Worm (Caenorhabditis elegans) whole organism, L1 larva: ENCODE measurements around the gene C45G9.4.

ENCODE experiments used
- C04F5.9 ChIP-seq: sonication (generic microtip); optimal IDR thresholded peaks from 2 replicates; lab custom pipeline; 2016; ENCODE audit warnings: missing genetic modification characterization, missing compliant biosample characterization
- C34B4.2 ChIP-seq: sonication (generic microtip); optimal IDR thresholded peaks from 2 replicates; lab custom pipeline; 2017; ENCODE audit warnings: mild to moderate bottlenecking, missing genetic modification characterization, missing compliant biosample characterization
- Y116A8C.19 ChIP-seq: sonication (generic microtip); optimal IDR thresholded peaks from 2 replicates; lab custom pipeline; 2016; ENCODE audit warnings: missing compliant biosample characterization, missing genetic modification characterization, borderline replicate concordance
- aly-2 ChIP-seq: fragments of 150-350 bp; optimal IDR thresholded peaks from 2 replicates; lab custom pipeline; 2014; ENCODE audit warnings: missing biosample characterization, missing genetic modification characterization
- ceh-63 ChIP-seq: fragments of 200-800 bp; sonication (Bioruptor generic); optimal IDR thresholded peaks from 2 replicates; lab custom pipeline; 2018; ENCODE audit warnings: mild to moderate bottlenecking, missing genetic modification characterization, missing compliant biosample characterization
- ceh-8 ChIP-seq: fragments of 200-800 bp; sonication (Bioruptor generic); optimal IDR thresholded peaks from 2 replicates; lab custom pipeline; 2018; ENCODE audit warnings: mild to moderate bottlenecking, missing genetic modification characterization, moderate library complexity, missing compliant biosample characterization
- ceh-82 ChIP-seq, 3 experiments: fragments of 150-350 bp in 1 of 3; sonication (generic microtip) in 2 of 3; optimal IDR thresholded peaks; 2 replicates each; lab custom pipeline; 2014 to 2017; ENCODE audit warnings: missing biosample characterization in 3 of 3, missing genetic modification characterization in 3 of 3
- ceh-88 ChIP-seq: fragments of 200-800 bp; sonication (Bioruptor generic); IDR thresholded peaks from 2 replicates; pipeline ENCODE4 v1.3.6; 2022; ENCODE audit warnings: missing genetic modification characterization, missing compliant biosample characterization
- ceh-90 ChIP-seq: sonication (generic microtip); optimal IDR thresholded peaks from 2 replicates; lab custom pipeline; 2016; ENCODE audit warnings: missing genetic modification characterization, missing compliant biosample characterization
- ces-1 ChIP-seq: fragments of 150-350 bp; optimal IDR thresholded peaks from 2 replicates; lab custom pipeline; 2014; ENCODE audit warnings: missing biosample characterization, missing genetic modification reagents, missing genetic modification characterization
- efl-3 ChIP-seq: fragments of 200-800 bp; sonication (Bioruptor generic); optimal IDR thresholded peaks from 2 replicates; lab custom pipeline; 2018; ENCODE audit warnings: mild to moderate bottlenecking, missing genetic modification characterization, missing compliant biosample characterization
- egl-27 ChIP-seq, 2 experiments: fragments of 150-350 bp in 1 of 2; sonication (generic microtip); optimal IDR thresholded peaks; 3 replicates each; lab custom pipeline; 2017 to 2018; ENCODE audit warnings: missing biosample characterization in 2 of 2, missing genetic modification characterization in 2 of 2, missing genetic modification reagents in 2 of 2
- elt-2 ChIP-seq: sonication (generic microtip); optimal IDR thresholded peaks from 2 replicates; lab custom pipeline; 2016; ENCODE audit warnings: missing genetic modification characterization, mild to moderate bottlenecking, inconsistent platforms, missing compliant biosample characterization, missing genetic modification reagents
- ets-5 ChIP-seq: fragments of 200-800 bp; sonication (Bioruptor generic); IDR thresholded peaks from 2 replicates; pipeline ENCODE4 v1.3.6; 2022; ENCODE audit warnings: missing genetic modification characterization, missing compliant biosample characterization
- fkh-10 ChIP-seq: sonication (generic microtip); optimal IDR thresholded peaks from 2 replicates; lab custom pipeline; 2017; ENCODE audit warnings: missing biosample characterization, missing genetic modification reagents, missing genetic modification characterization
- fos-1 ChIP-seq: fragments of 150-350 bp; optimal IDR thresholded peaks from 2 replicates; lab custom pipeline; 2014; ENCODE audit warnings: missing biosample characterization, missing genetic modification characterization
- hlh-4 ChIP-seq: sonication (generic microtip); optimal IDR thresholded peaks from 2 replicates; lab custom pipeline; 2016; ENCODE audit warnings: mild to moderate bottlenecking, missing genetic modification characterization, missing compliant biosample characterization
- hpl-2 ChIP-seq: fragments of 150-350 bp; optimal IDR thresholded peaks from 2 replicates; lab custom pipeline; 2014; ENCODE audit warnings: missing biosample characterization, missing genetic modification reagents, missing genetic modification characterization
- irx-1 ChIP-seq: sonication (generic microtip); optimal IDR thresholded peaks from 2 replicates; lab custom pipeline; 2016; ENCODE audit warnings: missing genetic modification characterization, missing compliant biosample characterization
- isw-1 ChIP-seq: fragments of 200-800 bp; sonication (Bioruptor generic); IDR thresholded peaks from 2 replicates; pipeline ENCODE4 v1.3.6; 2022; ENCODE audit warnings: missing genetic modification characterization, missing compliant biosample characterization
- jun-1 ChIP-seq: fragments of 150-350 bp; optimal IDR thresholded peaks from 2 replicates; lab custom pipeline; 2014; ENCODE audit warnings: missing biosample characterization, missing genetic modification reagents, missing genetic modification characterization
- lin-14 ChIP-seq: fragments of 200-800 bp; sonication (Bioruptor generic); optimal IDR thresholded peaks from 2 replicates; lab custom pipeline; 2018; ENCODE audit warnings: mild to moderate bottlenecking, missing genetic modification characterization, moderate library complexity, missing compliant biosample characterization
- lin-15B ChIP-seq: fragments of 150-350 bp; sonication (generic microtip); optimal IDR thresholded peaks from 3 replicates; lab custom pipeline; 2014; ENCODE audit warnings: missing biosample characterization, missing genetic modification characterization
- lin-35 ChIP-seq, 2 experiments: fragments of 150-350 bp; optimal IDR thresholded peaks; 2 replicates each; lab custom pipeline; 2014; ENCODE audit warnings: missing biosample characterization in 2 of 2, missing genetic modification characterization in 2 of 2, missing genetic modification reagents in 2 of 2
- lir-3 ChIP-seq: sonication (generic microtip); optimal IDR thresholded peaks from 2 replicates; lab custom pipeline; 2016; ENCODE audit warnings: mild to moderate bottlenecking, missing genetic modification characterization, moderate library complexity, missing compliant biosample characterization; ENCODE audit not compliant: poor library complexity
- mdl-1 ChIP-seq, 2 experiments: fragments of 150-350 bp; optimal IDR thresholded peaks; 2 replicates each; lab custom pipeline; 2014 to 2017; ENCODE audit warnings: missing biosample characterization in 2 of 2, missing genetic modification characterization in 2 of 2, inconsistent platforms in 1 of 2
- mef-2 ChIP-seq: fragments of 150-350 bp; optimal IDR thresholded peaks from 2 replicates; lab custom pipeline; 2014; ENCODE audit warnings: missing biosample characterization, missing genetic modification characterization
- mep-1 ChIP-seq: fragments of 150-350 bp; optimal IDR thresholded peaks from 2 replicates; lab custom pipeline; 2014; ENCODE audit warnings: missing biosample characterization, missing genetic modification characterization
- nhr-12 ChIP-seq: sonication (generic microtip); optimal IDR thresholded peaks from 2 replicates; lab custom pipeline; 2017; ENCODE audit warnings: missing biosample characterization, missing genetic modification characterization
- nhr-19 ChIP-seq: fragments of 200-800 bp; sonication (Bioruptor generic); conservative IDR thresholded peaks from 2 replicates; pipeline ENCODE4 v1.3.6; 2022; ENCODE audit warnings: missing genetic modification characterization, missing compliant biosample characterization
- nhr-237 ChIP-seq: fragments of 150-350 bp; optimal IDR thresholded peaks from 2 replicates; lab custom pipeline; 2014; ENCODE audit warnings: missing biosample characterization, missing genetic modification characterization
- nhr-28 ChIP-seq: fragments of 150-350 bp; optimal IDR thresholded peaks from 2 replicates; lab custom pipeline; 2014; ENCODE audit warnings: missing biosample characterization, missing genetic modification characterization
- nhr-76 ChIP-seq: sonication (generic microtip); optimal IDR thresholded peaks from 2 replicates; lab custom pipeline; 2017; ENCODE audit warnings: missing biosample characterization, missing genetic modification characterization
- nhr-84 ChIP-seq: sonication (generic microtip); optimal IDR thresholded peaks from 2 replicates; lab custom pipeline; 2017; ENCODE audit warnings: missing biosample characterization, missing genetic modification characterization
- nhr-90 ChIP-seq: sonication (generic microtip); optimal IDR thresholded peaks from 2 replicates; lab custom pipeline; 2016; ENCODE audit warnings: mild to moderate bottlenecking, missing genetic modification characterization, missing compliant biosample characterization; ENCODE audit not compliant: poor library complexity
- pax-3 ChIP-seq: fragments of 200-800 bp; sonication (Bioruptor generic); optimal IDR thresholded peaks from 2 replicates; lab custom pipeline; 2018; ENCODE audit warnings: mild to moderate bottlenecking, missing genetic modification characterization, moderate library complexity, missing compliant biosample characterization
- skn-1 ChIP-seq: fragments of 150-350 bp; optimal IDR thresholded peaks from 2 replicates; lab custom pipeline; 2014; ENCODE audit warnings: missing biosample characterization, missing genetic modification characterization
- sox-4 ChIP-seq: sonication (generic microtip); optimal IDR thresholded peaks from 2 replicates; lab custom pipeline; 2016; ENCODE audit warnings: missing genetic modification characterization, missing compliant biosample characterization
- sptf-1 ChIP-seq: fragments of 150-350 bp; optimal IDR thresholded peaks from 2 replicates; lab custom pipeline; 2014; ENCODE audit warnings: missing biosample characterization, missing genetic modification characterization
- sup-37 ChIP-seq: fragments of 200-800 bp; sonication (Bioruptor generic); optimal IDR thresholded peaks from 2 replicates; lab custom pipeline; 2018; ENCODE audit warnings: mild to moderate bottlenecking, missing genetic modification characterization, missing compliant biosample characterization
- tbx-2 ChIP-seq: sonication (generic microtip); optimal IDR thresholded peaks from 2 replicates; lab custom pipeline; 2016; ENCODE audit warnings: missing genetic modification characterization, missing compliant biosample characterization
- tlp-1 ChIP-seq: fragments of 150-350 bp; optimal IDR thresholded peaks from 2 replicates; lab custom pipeline; 2014; ENCODE audit warnings: missing biosample characterization, missing genetic modification characterization
- unc-30 ChIP-seq: sonication (generic microtip); optimal IDR thresholded peaks from 2 replicates; lab custom pipeline; 2017; ENCODE audit warnings: missing biosample characterization, missing genetic modification characterization
- unc-62 ChIP-seq: fragments of 150-350 bp; optimal IDR thresholded peaks from 2 replicates; lab custom pipeline; 2014; ENCODE audit warnings: missing biosample characterization, missing genetic modification reagents, missing genetic modification characterization
- unc-86 ChIP-seq: sonication (generic microtip); optimal IDR thresholded peaks from 2 replicates; lab custom pipeline; 2016; ENCODE audit warnings: missing genetic modification characterization, missing compliant biosample characterization
- zag-1 ChIP-seq: fragments of 150-350 bp; optimal IDR thresholded peaks from 2 replicates; lab custom pipeline; 2014; ENCODE audit warnings: missing biosample characterization, missing genetic modification characterization
- zip-4 ChIP-seq: fragments of 200-800 bp; sonication (Bioruptor generic); optimal IDR thresholded peaks from 2 replicates; lab custom pipeline; 2018; ENCODE audit warnings: mild to moderate bottlenecking, missing genetic modification characterization, moderate library complexity, missing compliant biosample characterization
- ztf-11 ChIP-seq, 2 experiments: sonication (generic microtip); optimal IDR thresholded peaks; 2 replicates each; lab custom pipeline; 2016 to 2017; ENCODE audit warnings: missing genetic modification characterization in 2 of 2, missing biosample characterization in 1 of 2, missing compliant biosample characterization in 1 of 2
- ztf-4 ChIP-seq: fragments of 150-350 bp; optimal IDR thresholded peaks from 2 replicates; lab custom pipeline; 2014; ENCODE audit warnings: missing biosample characterization, missing genetic modification characterization

The C45G9.4 gene

DNA sequence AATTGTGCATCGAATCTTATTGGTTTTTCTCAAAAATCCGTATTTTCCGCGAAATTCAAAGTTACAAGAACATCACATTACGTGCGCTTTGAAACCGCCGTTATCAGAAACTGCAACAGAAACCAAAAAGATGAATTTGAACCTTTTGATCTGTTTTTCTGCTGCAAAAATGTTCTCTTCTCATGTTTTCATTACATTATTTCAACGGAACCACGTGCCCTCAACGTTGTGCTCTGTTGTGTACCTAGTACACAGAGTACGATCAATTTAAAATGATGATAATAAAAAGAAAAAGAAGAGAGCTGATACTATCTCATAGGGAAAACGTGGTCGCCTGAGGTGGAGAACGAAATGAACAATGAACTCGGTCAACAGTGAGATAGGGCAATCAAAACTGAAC is 15.6 kb downstream of the C45G9.4 start (continued):
- TF ChIP-seq lin-14 (GFP tag; lab: Kevin White, UChicago) = peak; percentile 94
- TF ChIP-seq unc-30 (tag; lab: Kevin White, UChicago) = no peak

DNA sequence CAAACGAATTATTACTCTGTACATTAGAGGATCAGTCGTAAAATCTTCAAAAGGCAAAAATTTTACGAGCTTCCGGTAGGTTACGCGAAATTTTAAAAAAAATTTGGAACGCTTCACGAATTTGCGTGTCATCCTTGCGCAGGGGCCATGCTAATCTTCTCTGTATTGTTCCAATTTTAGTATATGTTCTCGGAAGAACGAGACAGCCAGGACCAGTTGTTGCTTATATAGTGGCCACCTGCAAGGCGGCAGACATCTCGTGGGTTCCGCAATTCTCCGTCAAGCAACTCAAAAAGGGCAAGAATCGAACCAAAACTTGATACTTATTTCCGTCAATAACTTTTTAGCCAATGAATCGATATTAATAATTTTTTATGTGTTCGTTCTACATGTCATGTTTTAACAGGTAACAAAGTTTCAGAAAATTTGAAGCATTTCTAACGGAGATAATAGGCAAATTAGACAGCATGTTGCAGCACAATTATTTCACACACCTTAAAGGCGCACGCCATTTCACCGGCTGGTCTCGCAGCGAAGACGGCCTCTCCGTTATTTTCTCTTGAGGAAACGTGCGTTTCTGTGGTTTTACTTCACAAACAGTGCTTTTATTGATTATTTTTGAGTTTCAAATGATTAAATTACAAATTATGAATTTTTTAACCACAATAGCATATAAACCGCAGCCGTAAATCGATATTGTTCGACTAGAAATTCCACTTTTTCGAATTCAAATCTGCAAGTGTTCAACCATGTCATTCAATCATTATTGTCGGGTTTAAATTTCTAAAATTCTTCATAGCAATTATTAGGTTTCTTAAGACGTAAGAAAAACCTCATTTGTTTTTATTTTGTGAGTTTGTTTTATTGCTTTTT is 18.4 kb downstream of the C45G9.4 start:
- peak in 1 of 2 experiments; percentile 84 for TF ChIP-seq ztf-11 (tag; optimal IDR thresholded peaks at IDR 0.05; lab: Kevin White, UChicago)
- no peak for TF ChIP-seq sptf-1 (tag; lab: Kevin White, UChicago)
- peak; percentile 10 for TF ChIP-seq hlh-4 (tag; lab: Kevin White, UChicago)
- TF ChIP-seq hpl-2 = no peak
- peak; percentile 3 to 90 (median 89) for TF ChIP-seq ceh-82 (tag; optimal IDR thresholded peaks at IDR 0.05; lab: Kevin White, UChicago)
- TF ChIP-seq tlp-1 = no peak
- peak; percentile 58 for TF ChIP-seq C04F5.9 (tag; lab: Kevin White, UChicago)
- TF ChIP-seq zag-1 = no peak
- peak; percentile 63 for TF ChIP-seq sup-37 (GFP tag; lab: Kevin White, UChicago)
- peak; percentile 37 for TF ChIP-seq lin-15B
- peak; percentile 92 for TF ChIP-seq nhr-90 (tag; lab: Kevin White, UChicago)
- TF ChIP-seq ceh-63 (GFP tag; lab: Kevin White, UChicago) = no peak
- TF ChIP-seq nhr-237 (tag; lab: Kevin White, UChicago) = no peak
- peak in 1 of 2 experiments; percentile 51 for TF ChIP-seq mdl-1 (tag; optimal IDR thresholded peaks at IDR 0.05; lab: Kevin White, UChicago)
- peak; percentile 87 for TF ChIP-seq lin-14 (GFP tag; lab: Kevin White, UChicago)
- peak; percentile 84 for TF ChIP-seq pax-3 (tag; lab: Kevin White, UChicago)
- TF ChIP-seq elt-2 (tag; lab: Kevin White, UChicago) = peak; percentile 77
- TF ChIP-seq Y116A8C.19 (tag; lab: Kevin White, UChicago) = no peak
- no peak for TF ChIP-seq nhr-84
- peak; percentile 65 for TF ChIP-seq isw-1 (GFP tag; lab: Robert Waterston, UW)
- no peak for TF ChIP-seq mef-2 (tag; lab: Kevin White, UChicago)
- TF ChIP-seq egl-27 (tag; optimal IDR thresholded peaks at IDR 0.05; lab: Kevin White, UChicago) = no peak
- TF ChIP-seq unc-86 (tag; lab: Kevin White, UChicago) = peak; percentile 89
- TF ChIP-seq ceh-8 (GFP tag; lab: Kevin White, UChicago) = peak; percentile 82
- peak; percentile 80 for TF ChIP-seq zip-4
- TF ChIP-seq ztf-4 (tag; lab: Kevin White, UChicago) = peak; percentile 84
- no peak for TF ChIP-seq unc-62 (GFP tag; lab: Kevin White, UChicago)
- no peak for TF ChIP-seq nhr-76 (tag; lab: Kevin White, UChicago)
- peak; percentile 83 for TF ChIP-seq irx-1 (tag; lab: Kevin White, UChicago)
- TF ChIP-seq lir-3 (tag; lab: Kevin White, UChicago) = peak; percentile 72
- peak; percentile 64 for TF ChIP-seq efl-3
- TF ChIP-seq nhr-28 (tag; lab: Kevin White, UChicago) = no peak
- peak; percentile 93 for TF ChIP-seq nhr-19 (GFP tag; lab: Robert Waterston, UW)
- TF ChIP-seq ceh-88 (GFP tag; lab: Robert Waterston, UW) = peak; percentile 82
- TF ChIP-seq nhr-12 (tag; lab: Kevin White, UChicago) = no peak
- peak; percentile 44 for TF ChIP-seq skn-1
- TF ChIP-seq jun-1 (tag; lab: Kevin White, UChicago) = peak; percentile 63
- peak; percentile 38 for TF ChIP-seq ceh-90
- peak; percentile 67 for TF ChIP-seq mep-1 (tag; lab: Kevin White, UChicago)
- TF ChIP-seq lin-35 (GFP tag; optimal IDR thresholded peaks at IDR 0.05; lab: Kevin White, UChicago) = peak; percentile 65 to 76
- TF ChIP-seq sox-4 = peak; percentile 80
- no peak for TF ChIP-seq unc-30 (tag; lab: Kevin White, UChicago)
- peak; percentile 89 for TF ChIP-seq tbx-2 (tag; lab: Kevin White, UChicago)
- TF ChIP-seq ets-5 (GFP tag; lab: Robert Waterston, UW) = no peak
- TF ChIP-seq fos-1 (tag; lab: Kevin White, UChicago) = peak; percentile 64
- peak; percentile 49 for TF ChIP-seq aly-2 (tag; lab: Kevin White, UChicago)
- no peak for TF ChIP-seq ces-1
- TF ChIP-seq C34B4.2 = peak; percentile 15
- peak; percentile 58 for TF ChIP-seq fkh-10
